3 fruit fly cellular contexts compared by ENCODE assay signal in genomic region chr2L:884970-885369, dm6.
TF ChIP-seq lines count a peak whose summit lies in the region.

CG15824 (minus strand) TSS chr2L:885141.

- TF ChIP-seq CTCF in S2 (optimal IDR thresholded peaks at IDR 0.05; lab: Kevin White, UChicago) = peak; percentile 37 to 39
- peak; percentile 46 for TF ChIP-seq CTCF in whole organism, embryonic (GFP tag; optimal IDR thresholded peaks at IDR 0.05; lab: Kevin White, UChicago)

TF ChIP-seq in whole organism, embryonic, 481 proteins besides CTCF, POLR2A, EP300 and RAD21:
- TF ChIP-seq repo (GFP tag; optimal IDR thresholded peaks at IDR 0.05; lab: Kevin White, UChicago) = no peak
- TF ChIP-seq Elba2 (GFP tag; optimal IDR thresholded peaks at IDR 0.05; lab: Kevin White, UChicago) = no peak
- no peak for TF ChIP-seq Ada2b (GFP tag; IDR thresholded peaks at IDR 0.05; lab: Robert Waterston, UW)
- peak; percentile 95 for TF ChIP-seq Myb (GFP tag; optimal IDR thresholded peaks at IDR 0.05; lab: Kevin White, UChicago)
- no peak for TF ChIP-seq CG4404 (GFP tag; IDR thresholded peaks at IDR 0.05; lab: Robert Waterston, UW)
- no peak for TF ChIP-seq crp (GFP tag; optimal IDR thresholded peaks at IDR 0.05; lab: Kevin White, UChicago)
- TF ChIP-seq CG11456 (GFP tag; IDR thresholded peaks at IDR 0.05; lab: Robert Waterston, UW) = 0 out of 3 replicates have a peak, but pooled peaks have one; percentile 41
- peak; percentile 4 for TF ChIP-seq pzg (GFP tag; optimal IDR thresholded peaks at IDR 0.05; lab: Kevin White, UChicago)
- no peak for TF ChIP-seq Hr3 (GFP tag; optimal IDR thresholded peaks at IDR 0.05; lab: Kevin White, UChicago)
- TF ChIP-seq HmgZ (tag; optimal IDR thresholded peaks at IDR 0.05; lab: Kevin White, UChicago) = no peak
- TF ChIP-seq Med (GFP tag; lab: Kevin White, UChicago) = peak; percentile 18
- TF ChIP-seq bowl (GFP tag; IDR thresholded peaks at IDR 0.05; lab: Robert Waterston, UW) = no peak
- no peak for TF ChIP-seq CG10209 (GFP tag; optimal IDR thresholded peaks at IDR 0.05; lab: Kevin White, UChicago)
- no peak for TF ChIP-seq CG10147 (GFP tag; optimal IDR thresholded peaks at IDR 0.05; lab: Kevin White, UChicago)
- TF ChIP-seq CG17612 (GFP tag; IDR thresholded peaks at IDR 0.05; lab: Robert Waterston, UW) = no peak
- TF ChIP-seq CG3847 (GFP tag; IDR thresholded peaks at IDR 0.05; lab: Robert Waterston, UW) = 0 out of 2 replicates have a peak, but pooled peaks have one; percentile 6
- no peak for TF ChIP-seq CG15011 (GFP tag; optimal IDR thresholded peaks at IDR 0.05; lab: Kevin White, UChicago)
- TF ChIP-seq ems (GFP tag; optimal IDR thresholded peaks at IDR 0.05; lab: Kevin White, UChicago) = no peak
- peak; percentile 24 for TF ChIP-seq trem (tag; optimal IDR thresholded peaks at IDR 0.05; lab: Kevin White, UChicago)
- TF ChIP-seq E2f2 (GFP tag; IDR thresholded peaks at IDR 0.05; lab: Robert Waterston, UW) = peak; percentile 88
- no peak for TF ChIP-seq cg (GFP tag; optimal IDR thresholded peaks at IDR 0.05; lab: Kevin White, UChicago)
- peak; percentile 3 for TF ChIP-seq Lhr (GFP tag; optimal IDR thresholded peaks at IDR 0.05; lab: Kevin White, UChicago)
- TF ChIP-seq Dp (GFP tag; optimal IDR thresholded peaks at IDR 0.05; lab: Kevin White, UChicago) = peak; percentile 79

TF ChIP-seq in whole organism, wandering third instar larva, 38 proteins besides CTCF, POLR2A, EP300 and RAD21:
- TF ChIP-seq CrebA (GFP tag; optimal IDR thresholded peaks at IDR 0.05; lab: Kevin White, UChicago; ENCODE audit: borderline replicate concordance) (no peak), dsf (GFP tag; optimal IDR thresholded peaks at IDR 0.05; lab: Kevin White, UChicago; ENCODE audit: borderline replicate concordance) (no peak), Myc (optimal IDR thresholded peaks at IDR 0.05; lab: Kevin White, UChicago) (peak; percentile 33), GATAd (GFP tag; optimal IDR thresholded peaks at IDR 0.05; lab: Kevin White, UChicago) (no peak), br (GFP tag; optimal IDR thresholded peaks at IDR 0.05; lab: Kevin White, UChicago) (no peak), Mio (GFP tag; optimal IDR thresholded peaks at IDR 0.05; lab: Kevin White, UChicago) (no peak), Jra (GFP tag; optimal IDR thresholded peaks at IDR 0.05; lab: Kevin White, UChicago) (no peak), Hnf4 (GFP tag; optimal IDR thresholded peaks at IDR 0.05; lab: Kevin White, UChicago) (no peak), Dif (GFP tag; optimal IDR thresholded peaks at IDR 0.05; lab: Kevin White, UChicago; ENCODE audit: partially characterized antibody) (no peak)
